Fruit fly (Drosophila melanogaster): ENCODE results near the gene Nuak.

Gene Nuak

DNA sequence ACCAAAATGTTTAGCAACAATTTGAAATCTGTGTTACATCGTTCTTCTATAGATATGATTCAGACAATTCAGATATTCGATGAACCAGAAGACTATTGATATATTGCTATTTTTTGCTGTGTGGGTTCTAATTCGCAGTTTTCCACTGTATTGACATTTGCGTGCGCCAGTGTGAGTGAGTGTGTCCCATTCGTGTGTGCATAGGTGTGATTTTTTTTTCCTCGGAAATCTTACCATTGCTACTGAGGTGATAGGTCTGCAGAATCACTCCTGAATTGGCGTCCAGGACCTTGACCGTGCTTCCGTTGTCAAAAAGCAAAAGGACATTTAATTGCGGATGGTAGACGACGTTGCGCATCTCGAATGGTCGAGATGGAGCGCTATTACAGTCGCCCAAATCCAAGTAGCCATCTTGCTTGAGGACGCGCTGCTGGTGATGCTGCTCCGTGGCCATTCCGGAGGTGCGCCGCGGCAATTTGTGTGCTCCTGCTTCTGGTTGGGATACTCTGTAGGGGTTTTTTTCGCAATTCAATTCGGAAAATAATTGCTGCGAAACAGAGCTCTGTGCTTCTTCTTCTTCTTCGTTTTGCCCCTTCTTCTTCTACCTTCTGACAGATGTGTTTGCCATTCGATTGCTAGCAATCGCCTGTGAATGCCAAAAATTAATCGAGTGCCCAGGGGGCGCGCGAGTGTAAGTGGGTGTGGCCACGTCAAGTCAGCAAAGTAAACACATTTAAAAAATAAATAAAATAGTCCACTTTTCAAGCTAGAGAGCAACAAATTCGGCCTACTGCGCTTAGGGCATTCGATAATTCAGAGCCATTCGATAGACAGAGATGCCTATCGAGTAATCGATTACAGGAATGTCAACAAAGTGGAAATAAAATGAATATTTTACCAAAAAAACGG lies 66.9 kb downstream of the Nuak start, which contains the start of the genes Bruce and CG12818 (continued):
- TF ChIP-seq CG2129 (GFP tag; IDR thresholded peaks at IDR 0.05; ENCODE audit: partially characterized antibody) (peak; percentile 51), CG32772 (GFP tag; IDR thresholded peaks at IDR 0.05) (no peak), slp2 (GFP tag; optimal IDR thresholded peaks at IDR 0.05) (no peak), Ssrp (tag; optimal IDR thresholded peaks at IDR 0.05) (no peak), gsb (GFP tag; IDR thresholded peaks at IDR 0.05) (no peak), Bgb (GFP tag; IDR thresholded peaks at IDR 0.05; ENCODE audit: partially characterized antibody) (peak; percentile 79), grau (tag; optimal IDR thresholded peaks at IDR 0.05) (no peak), Hr78 (GFP tag; optimal IDR thresholded peaks at IDR 0.05) (no peak), Max (GFP tag; optimal IDR thresholded peaks at IDR 0.05) (no peak), YL-1 (GFP tag; optimal IDR thresholded peaks at IDR 0.05) (peak; percentile 76), Awh (GFP tag; IDR thresholded peaks at IDR 0.05) (no peak), Drgx (GFP tag; IDR thresholded peaks at IDR 0.05) (0 out of 2 replicates have a peak, but pooled peaks have one; percentile 19), CG33213 (GFP tag; optimal IDR thresholded peaks at IDR 0.05) (no peak), bsh (GFP tag; optimal IDR thresholded peaks at IDR 0.05) (no peak), tna (GFP tag; IDR thresholded peaks at IDR 0.05; ENCODE audit: partially characterized antibody) (peak; percentile 93), CG1603 (tag; optimal IDR thresholded peaks at IDR 0.05) (no peak), Myb (GFP tag; optimal IDR thresholded peaks at IDR 0.05) (peak; percentile 74), CG9817 (tag; optimal IDR thresholded peaks at IDR 0.05) (no peak), Med (GFP tag) (peak; percentile 60), ATbp (GFP tag; optimal IDR thresholded peaks at IDR 0.05) (no peak), NfI (GFP tag; optimal IDR thresholded peaks at IDR 0.05) (no peak), cwo (GFP tag; optimal IDR thresholded peaks at IDR 0.05) (no peak), seq (GFP tag; IDR thresholded peaks at IDR 0.05) (no peak), Hr3 (GFP tag; optimal IDR thresholded peaks at IDR 0.05) (no peak), CG6791 (GFP tag; IDR thresholded peaks at IDR 0.05; ENCODE audit: partially characterized antibody) (peak; percentile 76), Atf6 (GFP tag; IDR thresholded peaks at IDR 0.05) (no peak), CG8478 (optimal IDR thresholded peaks at IDR 0.05) (no peak), CG15601 (tag; optimal IDR thresholded peaks at IDR 0.05) (no peak), ken (GFP tag; IDR thresholded peaks at IDR 0.05) (no peak), chm (GFP tag; IDR thresholded peaks at IDR 0.05) (no peak), twi (tag; optimal IDR thresholded peaks at IDR 0.05) (no peak), Scr (GFP tag; IDR thresholded peaks at IDR 0.05; ENCODE audit: partially characterized antibody) (peak; percentile 75), CG31441 (GFP tag; IDR thresholded peaks at IDR 0.05) (no peak), danr (GFP tag; IDR thresholded peaks at IDR 0.05) (no peak), Pdp1 (GFP tag; optimal IDR thresholded peaks at IDR 0.05) (no peak), Ets97D (GFP tag; optimal IDR thresholded peaks at IDR 0.05) (peak; percentile 64), CG3407 (GFP tag; optimal IDR thresholded peaks at IDR 0.05) (no peak), Trl (optimal IDR thresholded peaks at IDR 0.05) (no peak), Trl (GFP tag; optimal IDR thresholded peaks at IDR 0.05) (no peak), hb (GFP tag; IDR thresholded peaks at IDR 0.05; ENCODE audit: partially characterized antibody) (peak; percentile 91), Vsx1 (GFP tag; optimal IDR thresholded peaks at IDR 0.05) (no peak), onecut (GFP tag; IDR thresholded peaks at IDR 0.05) (no peak), dan (GFP tag; IDR thresholded peaks at IDR 0.05) (no peak), Taf1 (GFP tag; IDR thresholded peaks at IDR 0.05) (no peak), CG17802 (tag; optimal IDR thresholded peaks at IDR 0.05) (no peak), CG6813 (GFP tag; optimal IDR thresholded peaks at IDR 0.05) (no peak), lola (GFP tag; optimal IDR thresholded peaks at IDR 0.05) (no peak), Hand (GFP tag; optimal IDR thresholded peaks at IDR 0.05) (no peak)

Data from whole organism, embryonic.